Fruit fly (Drosophila melanogaster): ENCODE measurements around the gene Archease.

Archease gene

DNA sequence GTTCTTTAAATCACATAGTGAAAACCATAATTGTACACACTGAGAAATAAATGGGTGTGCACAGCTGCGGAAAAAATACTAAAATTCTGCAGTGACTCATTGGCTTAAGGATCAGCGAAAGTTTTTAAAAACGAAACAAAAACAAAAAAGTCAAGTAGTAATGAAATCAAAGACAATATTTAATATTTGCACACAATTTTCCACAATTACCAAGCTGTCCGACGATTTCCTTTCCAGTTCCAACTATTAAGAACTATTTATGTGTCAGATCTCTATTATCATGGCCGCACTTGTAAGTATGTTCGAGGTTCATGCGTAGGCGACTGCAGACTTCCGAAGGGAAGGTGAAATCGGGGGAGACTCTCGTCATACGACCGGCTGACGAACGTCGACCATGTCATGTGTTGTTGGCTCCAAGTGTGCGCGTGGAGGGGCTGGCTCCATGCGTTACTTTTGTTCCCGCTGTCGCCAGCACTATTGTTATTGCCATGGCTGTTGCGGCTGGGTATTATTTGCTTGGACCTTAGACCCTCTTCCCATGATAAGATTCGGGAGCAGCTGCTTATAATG is 47.8 kb downstream of the Archease start (continued):
- peak; percentile 28 for TF ChIP-seq CG16779 (tag; optimal IDR thresholded peaks at IDR 0.05)
- TF ChIP-seq esn (GFP tag; optimal IDR thresholded peaks at IDR 0.05) = peak; percentile 52
- TF ChIP-seq vri (GFP tag; optimal IDR thresholded peaks at IDR 0.05) = no peak
- no peak for TF ChIP-seq Smox (GFP tag; optimal IDR thresholded peaks at IDR 0.05)
- TF ChIP-seq CG11294 (GFP tag; IDR thresholded peaks at IDR 0.05) = no peak
- TF ChIP-seq net (GFP tag; optimal IDR thresholded peaks at IDR 0.05) = peak; percentile 43
- no peak for TF ChIP-seq Hr38 (GFP tag; optimal IDR thresholded peaks at IDR 0.05)
- peak; percentile 58 for TF ChIP-seq achi (GFP tag; optimal IDR thresholded peaks at IDR 0.05)
- peak; percentile 51 for TF ChIP-seq CG10669 (GFP tag; optimal IDR thresholded peaks at IDR 0.05)
- TF ChIP-seq Ets96B (tag; optimal IDR thresholded peaks at IDR 0.05) = peak; percentile 69
- peak; percentile 56 for TF ChIP-seq OdsH (GFP tag; optimal IDR thresholded peaks at IDR 0.05)
- peak; percentile 17 for TF ChIP-seq Ets21C (GFP tag; optimal IDR thresholded peaks at IDR 0.05)
- peak; percentile 44 for TF ChIP-seq Eip75B (GFP tag; optimal IDR thresholded peaks at IDR 0.05)
- TF ChIP-seq CG9139 (GFP tag; optimal IDR thresholded peaks at IDR 0.05) = peak; percentile 40
- no peak for TF ChIP-seq CG7368 (GFP tag; optimal IDR thresholded peaks at IDR 0.05)
- TF ChIP-seq Lpt (GFP tag; optimal IDR thresholded peaks at IDR 0.05) = peak; percentile 55
- TF ChIP-seq eg (GFP tag; IDR thresholded peaks at IDR 0.05) = no peak
- TF ChIP-seq CG8319 (GFP tag; optimal IDR thresholded peaks at IDR 0.05) = no peak
- peak; percentile 51 for TF ChIP-seq CG3919 (GFP tag; optimal IDR thresholded peaks at IDR 0.05)
- TF ChIP-seq CG10631 (GFP tag; optimal IDR thresholded peaks at IDR 0.05) = peak; percentile 60
- peak; percentile 17 for TF ChIP-seq Sox102F (GFP tag; optimal IDR thresholded peaks at IDR 0.05)
- TF ChIP-seq Hr4 (GFP tag; optimal IDR thresholded peaks at IDR 0.05) = peak; percentile 75
- TF ChIP-seq Blimp-1 (GFP tag; optimal IDR thresholded peaks at IDR 0.05) = no peak
- TF ChIP-seq CG11902 (GFP tag; optimal IDR thresholded peaks at IDR 0.05) = no peak
- TF ChIP-seq fkh (GFP tag; optimal IDR thresholded peaks at IDR 0.05) = no peak
- peak; percentile 42 for TF ChIP-seq Met (GFP tag; optimal IDR thresholded peaks at IDR 0.05)
- TF ChIP-seq CG6792 (GFP tag; optimal IDR thresholded peaks at IDR 0.05) = peak; percentile 4
- TF ChIP-seq CG6854 (GFP tag; optimal IDR thresholded peaks at IDR 0.05) = no peak
- peak in 1 of 2 experiments; percentile 50 for TF ChIP-seq salr (GFP tag; optimal IDR thresholded peaks at IDR 0.05)
- peak; percentile 43 for TF ChIP-seq lz (GFP tag; optimal IDR thresholded peaks at IDR 0.05)
- peak; percentile 61 to 64 for TF ChIP-seq ss (GFP tag; optimal IDR thresholded peaks at IDR 0.05)
- TF ChIP-seq Eip78C (GFP tag) = peak; percentile 86
- TF ChIP-seq Sox15 (GFP tag; optimal IDR thresholded peaks at IDR 0.05) = peak; percentile 30
- TF ChIP-seq svp (GFP tag) = peak; percentile 49
- peak; percentile 27 for TF ChIP-seq dac (GFP tag; optimal IDR thresholded peaks at IDR 0.05)
- peak; percentile 45 for TF ChIP-seq Hr39 (GFP tag; optimal IDR thresholded peaks at IDR 0.05)
- TF ChIP-seq spab (GFP tag; optimal IDR thresholded peaks at IDR 0.05) = peak; percentile 60
- peak; percentile 30 for TF ChIP-seq CG8632 (GFP tag; optimal IDR thresholded peaks at IDR 0.05)
- no peak for TF ChIP-seq fd85E (GFP tag; optimal IDR thresholded peaks at IDR 0.05)
- TF ChIP-seq CG3032 (tag; optimal IDR thresholded peaks at IDR 0.05) = peak; percentile 55
- TF ChIP-seq fd59A (GFP tag; optimal IDR thresholded peaks at IDR 0.05) = peak; percentile 45

DNA sequence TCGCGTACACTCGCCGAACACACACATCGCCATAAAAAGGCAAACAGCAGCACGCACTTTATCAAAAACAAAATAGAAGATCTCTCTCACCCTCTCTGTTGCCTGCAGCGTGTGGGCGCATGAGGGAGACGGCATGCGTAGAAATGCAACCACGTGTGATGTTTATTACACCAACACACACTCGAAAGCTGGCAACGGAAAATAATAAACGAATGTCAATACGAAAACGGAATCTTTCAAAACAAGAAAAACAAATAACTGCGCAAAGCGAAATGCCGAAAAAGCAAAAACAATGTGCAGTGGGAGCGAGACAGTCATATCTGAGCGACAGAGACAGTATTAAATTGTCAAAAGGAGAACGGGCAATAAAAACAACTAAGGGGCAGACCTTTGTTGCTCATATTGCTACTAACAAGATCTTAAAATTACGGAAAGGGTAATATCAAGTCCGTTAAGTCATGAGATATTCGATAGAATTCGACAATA is 49.4 kb downstream of the Archease start:
- TF ChIP-seq dac (GFP tag; optimal IDR thresholded peaks at IDR 0.05) (no peak), CG1621 (tag; optimal IDR thresholded peaks at IDR 0.05) (peak; percentile 31), CG34406 (GFP tag; optimal IDR thresholded peaks at IDR 0.05) (peak; percentile 43), spab (GFP tag; optimal IDR thresholded peaks at IDR 0.05) (peak; percentile 23), achi (GFP tag; optimal IDR thresholded peaks at IDR 0.05) (peak; percentile 18), net (GFP tag; optimal IDR thresholded peaks at IDR 0.05) (peak; percentile 11), pdm3 (GFP tag; optimal IDR thresholded peaks at IDR 0.05) (no peak), CG9139 (GFP tag; optimal IDR thresholded peaks at IDR 0.05) (no peak), cyc (GFP tag; optimal IDR thresholded peaks at IDR 0.05) (no peak), Eip93F (GFP tag; optimal IDR thresholded peaks at IDR 0.05) (peak; percentile 30), CG15336 (GFP tag; IDR thresholded peaks at IDR 0.05) (no peak), CG10669 (GFP tag; optimal IDR thresholded peaks at IDR 0.05) (peak; percentile 15), CG8632 (GFP tag; optimal IDR thresholded peaks at IDR 0.05) (peak; percentile 41), CG6792 (GFP tag; optimal IDR thresholded peaks at IDR 0.05) (peak; percentile 18), ss (GFP tag; optimal IDR thresholded peaks at IDR 0.05) (peak; percentile 57 to 71), Ets21C (GFP tag; optimal IDR thresholded peaks at IDR 0.05) (no peak), CG32006 (GFP tag; optimal IDR thresholded peaks at IDR 0.05) (no peak), CG6808 (GFP tag; optimal IDR thresholded peaks at IDR 0.05) (peak; percentile 57), Lpt (GFP tag; optimal IDR thresholded peaks at IDR 0.05) (no peak), eg (GFP tag; IDR thresholded peaks at IDR 0.05) (no peak), Hr39 (GFP tag; optimal IDR thresholded peaks at IDR 0.05) (no peak), Sox102F (GFP tag; optimal IDR thresholded peaks at IDR 0.05) (peak; percentile 15), Eip75B (GFP tag; optimal IDR thresholded peaks at IDR 0.05) (no peak), Blimp-1 (GFP tag; optimal IDR thresholded peaks at IDR 0.05) (peak; percentile 33), Eip78C (GFP tag) (peak; percentile 74)
